Fruit fly (Drosophila melanogaster) whole organism, wandering third instar larva: ENCODE results near the gene CG17991.

Source experiments
- CG32264 ChIP-seq: fragments of 200-800 bp; sonication (Bioruptor generic); optimal IDR thresholded peaks from 2 replicates; lab custom pipeline; 2016; ENCODE audit warnings: missing biosample characterization, missing genetic modification characterization
- CG9705 ChIP-seq: fragments of 200-800 bp; sonication (Bioruptor generic); optimal IDR thresholded peaks from 2 replicates; lab custom pipeline; 2018; ENCODE audit warnings: missing biosample characterization, mild to moderate bottlenecking, missing genetic modification characterization
- CrebA ChIP-seq: fragments of 200-800 bp; sonication (Bioruptor generic); optimal IDR thresholded peaks from 2 replicates; lab custom pipeline; 2016; ENCODE audit warnings: missing biosample characterization, mild to moderate bottlenecking, missing genetic modification characterization, borderline replicate concordance
- Dfd ChIP-seq: fragments of >200 bp; optimal IDR thresholded peaks from 2 replicates; lab custom pipeline; 2017; ENCODE audit warnings: missing biosample characterization, missing genetic modification characterization
- Dif ChIP-seq: fragments of 200-275, 200-300 bp; sonication (Bioruptor generic); optimal IDR thresholded peaks from 2 replicates; lab custom pipeline; 2018; ENCODE audit warnings: missing biosample characterization, missing genetic modification characterization; ENCODE audit not compliant: partially characterized antibody
- GATAd ChIP-seq: sonication (Bioruptor generic); optimal IDR thresholded peaks from 2 replicates; lab custom pipeline; 2016; ENCODE audit warnings: missing biosample characterization, missing genetic modification characterization
- HLH106 ChIP-seq: fragments of 200-800 bp; optimal IDR thresholded peaks from 3 replicates; lab custom pipeline; 2019; ENCODE audit warnings: missing biosample characterization, mild to moderate bottlenecking, missing genetic modification characterization, moderate library complexity
- Hnf4 ChIP-seq: fragments of 200-800 bp; sonication (Bioruptor generic); optimal IDR thresholded peaks from 2 replicates; lab custom pipeline; 2016; ENCODE audit warnings: missing biosample characterization, mild to moderate bottlenecking, missing genetic modification characterization
- Hr78 ChIP-seq: fragments of >200 bp; optimal IDR thresholded peaks from 2 replicates; lab custom pipeline; 2017; ENCODE audit warnings: missing biosample characterization, missing genetic modification characterization
- Jra ChIP-seq: sonication (Bioruptor generic); optimal IDR thresholded peaks from 2 replicates; lab custom pipeline; 2016; ENCODE audit warnings: missing biosample characterization, missing genetic modification characterization
- Mio ChIP-seq: sonication (Bioruptor generic); optimal IDR thresholded peaks from 2 replicates; lab custom pipeline; 2016; ENCODE audit warnings: missing biosample characterization, missing genetic modification characterization
- Myc ChIP-seq: fragments of >200 bp; optimal IDR thresholded peaks from 2 replicates; lab custom pipeline; 2017
- N ChIP-seq: fragments of >200 bp; optimal IDR thresholded peaks from 2 replicates; lab custom pipeline; 2018; ENCODE audit warnings: missing biosample characterization, missing external identifiers, missing genetic modification characterization
- OdsH ChIP-seq: fragments of 200-800 bp; sonication (Bioruptor generic); optimal IDR thresholded peaks from 2 replicates; lab custom pipeline; 2016; ENCODE audit warnings: missing biosample characterization, mild to moderate bottlenecking, missing genetic modification characterization
- Rel ChIP-seq, 2 experiments: fragments of 200-800 bp; sonication (Bioruptor generic) in 1 of 2; optimal IDR thresholded peaks; 2 replicates in 1 of 2; 3 replicates in 1 of 2; lab custom pipeline; 2016 to 2019; ENCODE audit warnings: mild to moderate bottlenecking in 2 of 2, missing biosample characterization in 2 of 2, missing genetic modification characterization in 2 of 2, moderate library complexity in 1 of 2
- Sp1 ChIP-seq: fragments of 200-800 bp; sonication (Bioruptor generic); optimal IDR thresholded peaks from 3 replicates; lab custom pipeline; 2019; ENCODE audit warnings: missing biosample characterization, mild to moderate bottlenecking, missing genetic modification characterization, moderate library complexity
- Vsx2 ChIP-seq: fragments of 200-300, 225-300 bp; sonication (Bioruptor generic); optimal IDR thresholded peaks from 2 replicates; lab custom pipeline; 2018; ENCODE audit warnings: missing biosample characterization, missing genetic modification characterization; ENCODE audit not compliant: partially characterized antibody
- br ChIP-seq: fragments of 200-800 bp; sonication (Bioruptor generic); optimal IDR thresholded peaks from 2 replicates; lab custom pipeline; 2016; ENCODE audit warnings: missing biosample characterization, missing genetic modification characterization
- brk ChIP-seq: fragments of 200-800 bp; sonication (Bioruptor generic); optimal IDR thresholded peaks from 2 replicates; lab custom pipeline; 2016; ENCODE audit warnings: missing biosample characterization, mild to moderate bottlenecking, missing genetic modification characterization
- dl ChIP-seq, 2 experiments: fragments of 175-275, 200-275 bp in 1 of 2; fragments of 200-275 bp in 1 of 2; sonication (Bioruptor generic); optimal IDR thresholded peaks; lab custom pipeline; 2018; ENCODE audit warnings: mild to moderate bottlenecking in 2 of 2, missing biosample characterization in 2 of 2, missing genetic modification characterization in 2 of 2, moderate library complexity in 2 of 2; ENCODE audit not compliant: partially characterized antibody in 2 of 2, insufficient read depth in 1 of 2
- dmrt93B ChIP-seq: fragments of 200-800 bp; sonication (Bioruptor generic); optimal IDR thresholded peaks from 2 replicates; lab custom pipeline; 2018; ENCODE audit warnings: missing biosample characterization, mild to moderate bottlenecking, missing genetic modification characterization
- dsf ChIP-seq: sonication (Bioruptor generic); optimal IDR thresholded peaks from 2 replicates; lab custom pipeline; 2016; ENCODE audit warnings: missing biosample characterization, missing genetic modification characterization, borderline replicate concordance
- ey ChIP-seq: fragments of 200-800 bp; sonication (Bioruptor generic); optimal IDR thresholded peaks from 2 replicates; lab custom pipeline; 2016; ENCODE audit warnings: missing biosample characterization, missing genetic modification characterization
- foxo ChIP-seq, 2 experiments: fragments of 200-800 bp; sonication (Bioruptor generic); optimal IDR thresholded peaks; 2 replicates in 1 of 2; 3 replicates in 1 of 2; lab custom pipeline; 2016 to 2017; ENCODE audit warnings: missing biosample characterization in 2 of 2, missing genetic modification characterization in 2 of 2
- fru ChIP-seq: fragments of 200-800 bp; sonication (Bioruptor generic); optimal IDR thresholded peaks from 3 replicates; lab custom pipeline; 2016; ENCODE audit warnings: missing biosample characterization, mild to moderate bottlenecking, missing genetic modification characterization
- h ChIP-seq: fragments of 200-800 bp; sonication (Bioruptor generic); optimal IDR thresholded peaks from 3 replicates; lab custom pipeline; 2016; ENCODE audit warnings: missing biosample characterization, mild to moderate bottlenecking, missing genetic modification characterization
- jim ChIP-seq: fragments of 175-275, 200-325 bp; sonication (Bioruptor generic); optimal IDR thresholded peaks from 2 replicates; lab custom pipeline; 2016; ENCODE audit warnings: missing biosample characterization, mild to moderate bottlenecking, missing genetic modification characterization
- lola ChIP-seq: fragments of >200 bp; optimal IDR thresholded peaks from 2 replicates; lab custom pipeline; 2017; ENCODE audit warnings: missing biosample characterization, missing genetic modification characterization
- pan ChIP-seq: fragments of >200 bp; optimal IDR thresholded peaks from 2 replicates; lab custom pipeline; 2017
- psq ChIP-seq: fragments of 200-800 bp; sonication (Bioruptor generic); optimal IDR thresholded peaks from 3 replicates; lab custom pipeline; 2017; ENCODE audit warnings: missing biosample characterization, mild to moderate bottlenecking, missing genetic modification characterization, moderate library complexity
- rgr ChIP-seq: fragments of 200-800 bp; sonication (Bioruptor generic); optimal IDR thresholded peaks from 3 replicates; lab custom pipeline; 2016; ENCODE audit warnings: missing biosample characterization, mild to moderate bottlenecking, missing genetic modification characterization
- sage ChIP-seq: fragments of 200-800 bp; sonication (Bioruptor generic); optimal IDR thresholded peaks from 2 replicates; lab custom pipeline; 2016; ENCODE audit warnings: missing biosample characterization, mild to moderate bottlenecking, missing genetic modification characterization
- sv ChIP-seq: fragments of 200-800 bp; sonication (Bioruptor generic); optimal IDR thresholded peaks from 3 replicates; lab custom pipeline; 2016; ENCODE audit warnings: missing biosample characterization, missing genetic modification characterization
- tai ChIP-seq: sonication (Bioruptor generic); optimal IDR thresholded peaks from 2 replicates; lab custom pipeline; 2016; ENCODE audit warnings: missing biosample characterization, missing genetic modification characterization
- usp ChIP-seq: fragments of >200 bp; optimal IDR thresholded peaks from 2 replicates; lab custom pipeline; 2017; ENCODE audit warnings: missing biosample characterization, missing genetic modification characterization
- woc ChIP-seq: sonication (Bioruptor generic); optimal IDR thresholded peaks from 2 replicates; lab custom pipeline; 2016; ENCODE audit warnings: missing biosample characterization, mild to moderate bottlenecking, missing genetic modification characterization

CG17991 gene

dm6 chr3R:27201538-27202281, 39.4 kb upstream of the CG17991 start:
- TF ChIP-seq sage (peak; percentile 16), ey (peak; percentile 29), h (peak; percentile 88), CrebA (peak; percentile 0), usp (GFP tag; lab: Kevin White, UChicago) (no peak), rgr (GFP tag; lab: Kevin White, UChicago) (peak; percentile 74), Rel (GFP tag; optimal IDR thresholded peaks at IDR 0.05; lab: Kevin White, UChicago) (no peak), Rel (tag; optimal IDR thresholded peaks at IDR 0.05; lab: Kevin White, UChicago) (no peak), woc (GFP tag; lab: Kevin White, UChicago) (peak; percentile 30), OdsH (GFP tag; lab: Kevin White, UChicago) (peak; percentile 84), Jra (GFP tag; lab: Kevin White, UChicago) (no peak), psq (GFP tag; lab: Kevin White, UChicago) (peak; percentile 92), N (no peak), sv (GFP tag; lab: Kevin White, UChicago) (no peak), HLH106 (peak; percentile 87), CG9705 (peak; percentile 53), CG32264 (GFP tag; lab: Kevin White, UChicago) (peak; percentile 3), foxo (GFP tag; optimal IDR thresholded peaks at IDR 0.05; lab: Kevin White, UChicago) (peak in 1 of 2 experiments; percentile 85), Vsx2 (GFP tag; lab: Kevin White, UChicago) (peak; percentile 24), Hnf4 (GFP tag; lab: Kevin White, UChicago) (peak; percentile 20), Sp1 (peak; percentile 81), fru (GFP tag; lab: Kevin White, UChicago) (peak; percentile 85), Dif (GFP tag; lab: Kevin White, UChicago) (peak; percentile 28), dmrt93B (peak; percentile 63)

- TF ChIP-seq pan (lab: Kevin White, UChicago), result no peak
- no peak for TF ChIP-seq Dfd (GFP tag; lab: Kevin White, UChicago)
- TF ChIP-seq Jra (GFP tag; lab: Kevin White, UChicago), result no peak
- no peak for TF ChIP-seq CrebA
- TF ChIP-seq Mio (GFP tag; lab: Kevin White, UChicago), result no peak
- no peak for TF ChIP-seq usp (GFP tag; lab: Kevin White, UChicago)
- no peak for TF ChIP-seq Hnf4 (GFP tag; lab: Kevin White, UChicago)
- no peak for TF ChIP-seq CG9705
- no peak for TF ChIP-seq sage
- TF ChIP-seq Rel (GFP tag; optimal IDR thresholded peaks at IDR 0.05; lab: Kevin White, UChicago), result no peak
- no peak for TF ChIP-seq Rel (tag; optimal IDR thresholded peaks at IDR 0.05; lab: Kevin White, UChicago)
- TF ChIP-seq foxo (GFP tag; optimal IDR thresholded peaks at IDR 0.05; lab: Kevin White, UChicago), result no peak
Observed at dm6 chr3R:27202330-27202729, 38.7 kb upstream of the CG17991 start.

dm6 chr3R:27203856-27204255, 37.2 kb upstream of the CG17991 start:
- TF ChIP-seq tai (GFP tag; lab: Kevin White, UChicago) (no peak), usp (GFP tag; lab: Kevin White, UChicago) (no peak), CG32264 (GFP tag; lab: Kevin White, UChicago) (no peak), Myc (lab: Kevin White, UChicago) (no peak), lola (GFP tag; lab: Kevin White, UChicago) (no peak), dl (GFP tag; optimal IDR thresholded peaks at IDR 0.05; lab: Kevin White, UChicago; ENCODE audit: insufficient read depth in 1 of 2, partially characterized antibody in 2 of 2) (no peak), sage (no peak), Sp1 (no peak), CrebA (no peak), Rel (GFP tag; optimal IDR thresholded peaks at IDR 0.05; lab: Kevin White, UChicago) (no peak), Rel (tag; optimal IDR thresholded peaks at IDR 0.05; lab: Kevin White, UChicago) (no peak), GATAd (no peak), foxo (GFP tag; optimal IDR thresholded peaks at IDR 0.05; lab: Kevin White, UChicago) (no peak), fru (GFP tag; lab: Kevin White, UChicago) (no peak), ey (no peak)
- TF ChIP-seq, all 38 proteins: peak for 0

dm6 chr3R:27204694-27205414, 36.2 kb upstream of the CG17991 start:
- TF ChIP-seq dmrt93B, result peak; percentile 48
- peak; percentile 28 for TF ChIP-seq fru (GFP tag; lab: Kevin White, UChicago)
- no peak for TF ChIP-seq Hnf4 (GFP tag; lab: Kevin White, UChicago)
- no peak for TF ChIP-seq Hr78 (GFP tag; lab: Kevin White, UChicago)
- TF ChIP-seq CrebA, result no peak
- no peak for TF ChIP-seq jim (GFP tag; lab: Kevin White, UChicago)
- TF ChIP-seq OdsH (GFP tag; lab: Kevin White, UChicago), result peak; percentile 29
- peak; percentile 24 for TF ChIP-seq Sp1
- no peak for TF ChIP-seq Vsx2 (GFP tag; lab: Kevin White, UChicago)
- TF ChIP-seq Dif (GFP tag; lab: Kevin White, UChicago), result no peak
- TF ChIP-seq Myc (lab: Kevin White, UChicago), result no peak
- no peak for TF ChIP-seq dl (GFP tag; optimal IDR thresholded peaks at IDR 0.05; lab: Kevin White, UChicago; ENCODE audit: insufficient read depth in 1 of 2, partially characterized antibody in 2 of 2)
- peak; percentile 13 for TF ChIP-seq CG9705
- TF ChIP-seq pan (lab: Kevin White, UChicago), result no peak
- no peak for TF ChIP-seq usp (GFP tag; lab: Kevin White, UChicago)
- no peak for TF ChIP-seq N
- no peak for TF ChIP-seq CG32264 (GFP tag; lab: Kevin White, UChicago)
- TF ChIP-seq br (GFP tag; lab: Kevin White, UChicago), result no peak
- TF ChIP-seq ey, result no peak
- TF ChIP-seq HLH106, result peak; percentile 56
- no peak for TF ChIP-seq brk
- TF ChIP-seq psq (GFP tag; lab: Kevin White, UChicago), result peak; percentile 36
- peak; percentile 8 for TF ChIP-seq sage
- no peak for TF ChIP-seq dsf
- no peak for TF ChIP-seq tai (GFP tag; lab: Kevin White, UChicago)
- no peak for TF ChIP-seq Dfd (GFP tag; lab: Kevin White, UChicago)
